Fruit fly (Drosophila melanogaster) whole organism, embryonic: ENCODE data around the gene Rad17.

Experiments used
- CG10462 ChIP-seq: fragments of 200-800 bp; sonication (Bioruptor generic); optimal IDR thresholded peaks from 2 replicates; lab custom pipeline; 2016; ENCODE audit warnings: missing biosample characterization, missing genetic modification characterization
- CG12155 ChIP-seq: fragments of 200-800 bp; sonication (Bioruptor generic); optimal IDR thresholded peaks from 3 replicates; lab custom pipeline; 2016; ENCODE audit warnings: missing biosample characterization, missing genetic modification characterization
- CG2889 ChIP-seq: fragments of 200-800 bp; sonication (Bioruptor generic); IDR thresholded peaks from 3 replicates; pipeline ENCODE4 v1.3.6; 2022; ENCODE audit warnings: missing biosample characterization, missing genetic modification characterization
- CG34422 ChIP-seq: fragments of 200-800 bp; sonication (Bioruptor generic); IDR thresholded peaks from 3 replicates; pipeline ENCODE4 v1.3.6; 2022; ENCODE audit warnings: missing biosample characterization, missing genetic modification characterization
- CG7928 ChIP-seq: fragments of 200-800 bp; sonication (Bioruptor generic); optimal IDR thresholded peaks from 2 replicates; lab custom pipeline; 2017; ENCODE audit warnings: missing biosample characterization, mild to moderate bottlenecking, missing genetic modification characterization
- HLHmδ ChIP-seq: fragments of 200-800 bp; sonication (Bioruptor generic); optimal IDR thresholded peaks from 2 replicates; lab custom pipeline; 2018; ENCODE audit warnings: missing biosample characterization, mild to moderate bottlenecking, missing genetic modification characterization, moderate library complexity
- kni ChIP-seq: fragments of 200-800 bp; sonication (Bioruptor generic); optimal IDR thresholded peaks from 3 replicates; lab custom pipeline; 2017; ENCODE audit warnings: mild to moderate bottlenecking, missing biosample characterization, missing genetic modification reagents, missing genetic modification characterization
- pfk ChIP-seq: fragments of 200-800 bp; sonication (Bioruptor generic); optimal IDR thresholded peaks from 2 replicates; lab custom pipeline; 2018; ENCODE audit warnings: missing biosample characterization, mild to moderate bottlenecking, missing genetic modification characterization, moderate library complexity
- sug ChIP-seq: fragments of 200-800 bp; optimal IDR thresholded peaks from 2 replicates; lab custom pipeline; 2019; ENCODE audit warnings: missing biosample characterization, mild to moderate bottlenecking, missing genetic modification characterization, moderate library complexity
- ttk ChIP-seq: fragments of 200-800 bp; sonication (Bioruptor generic); IDR thresholded peaks from 2 replicates; pipeline ENCODE4 v2.1.2; 2022; ENCODE audit warnings: missing biosample characterization, missing genetic modification characterization

DNA sequence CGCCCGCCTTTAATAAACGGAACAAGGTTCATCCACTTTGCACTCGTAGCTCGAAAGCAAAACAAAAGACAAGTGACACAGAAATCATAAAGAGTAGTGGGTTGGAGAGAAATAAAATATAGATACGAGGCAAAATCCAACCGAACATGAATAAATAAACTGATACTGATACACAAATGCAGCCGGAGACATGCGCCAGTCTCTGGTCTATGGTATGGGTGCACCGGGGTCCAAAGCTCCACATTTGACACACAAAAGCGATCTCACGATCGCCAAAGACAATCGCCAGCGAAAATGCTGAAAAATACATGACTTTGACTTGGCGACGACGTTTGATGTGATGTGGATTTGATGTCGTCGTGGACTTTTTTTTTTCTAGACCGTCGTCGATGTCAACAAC is 42.3 kb upstream of the Rad17 start:
- TF ChIP-seq ttk (GFP tag; lab: Robert Waterston, UW) (no peak), sug (tag; lab: Kevin White, UChicago) (no peak), HLHmδ (GFP tag; lab: Kevin White, UChicago) (no peak), CG2889 (GFP tag; lab: Robert Waterston, UW) (no peak), CG34422 (no peak), pfk (no peak), CG10462 (GFP tag; lab: Kevin White, UChicago) (no peak), kni (GFP tag; lab: Kevin White, UChicago) (no peak), CG7928 (GFP tag; lab: Kevin White, UChicago) (no peak), CG12155 (no peak)
